Fruit fly (Drosophila melanogaster) whole organism, embryonic: Measurements from ENCODE around the gene Ufsp2.
A peak's percentile ranks its signal among the peaks of the same experiment; 100 is the strongest.

ENCODE experiments used
- Ada2b ChIP-seq: fragments of 200-800 bp; sonication (Bioruptor generic); IDR thresholded peaks from 2 replicates; pipeline ENCODE4 v1.3.6; 2022; ENCODE audit warnings: missing biosample characterization, missing genetic modification characterization
- Bdp1 ChIP-seq: fragments of 200-800 bp; sonication (Bioruptor generic); optimal IDR thresholded peaks from 3 replicates; lab custom pipeline; 2016; ENCODE audit warnings: missing biosample characterization, missing genetic modification characterization
- CG10274 ChIP-seq: fragments of 200-800 bp; sonication (Bioruptor generic); optimal IDR thresholded peaks from 3 replicates; lab custom pipeline; 2017; ENCODE audit warnings: missing biosample characterization, mild to moderate bottlenecking, missing genetic modification characterization
- CG10543 ChIP-seq: fragments of 200-800 bp; sonication (Bioruptor generic); optimal IDR thresholded peaks from 3 replicates; lab custom pipeline; 2017; ENCODE audit warnings: missing biosample characterization, mild to moderate bottlenecking, missing genetic modification characterization, moderate library complexity
- CG13123 ChIP-seq: fragments of 200-800 bp; sonication (Bioruptor generic); optimal IDR thresholded peaks from 2 replicates; lab custom pipeline; 2016; ENCODE audit warnings: missing biosample characterization, missing genetic modification characterization
- CG18476 ChIP-seq: fragments of 200-800 bp; sonication (Bioruptor generic); optimal IDR thresholded peaks from 2 replicates; lab custom pipeline; 2016; ENCODE audit warnings: missing biosample characterization, mild to moderate bottlenecking, missing genetic modification characterization
- CG2678 ChIP-seq: fragments of 200-800 bp; sonication (Bioruptor generic); optimal IDR thresholded peaks from 3 replicates; lab custom pipeline; 2019; ENCODE audit warnings: missing biosample characterization, mild to moderate bottlenecking, missing genetic modification characterization, moderate library complexity
- CG30431 ChIP-seq: fragments of 200-800 bp; sonication (Bioruptor generic); optimal IDR thresholded peaks from 2 replicates; lab custom pipeline; 2017; ENCODE audit warnings: missing biosample characterization, missing genetic modification characterization
- CG4360 ChIP-seq: fragments of 200-800 bp; sonication (Bioruptor generic); IDR thresholded peaks from 2 replicates; pipeline ENCODE4 v1.3.6; 2022; ENCODE audit warnings: missing biosample characterization, missing genetic modification characterization
- CG5245 ChIP-seq: fragments of 200-800 bp; sonication (Bioruptor generic); optimal IDR thresholded peaks from 3 replicates; lab custom pipeline; 2016; ENCODE audit warnings: missing biosample characterization, missing genetic modification characterization
- CG6272 ChIP-seq: fragments of 200-800 bp; sonication (Bioruptor generic); IDR thresholded peaks from 2 replicates; pipeline ENCODE4 v1.3.6; 2022; ENCODE audit warnings: missing biosample characterization, missing genetic modification characterization
- CG6683 ChIP-seq: fragments of 200-800 bp; sonication (Bioruptor generic); optimal IDR thresholded peaks from 2 replicates; lab custom pipeline; 2017; ENCODE audit warnings: missing biosample characterization, mild to moderate bottlenecking, missing genetic modification characterization, missing genetic modification reagents
- CG7963 ChIP-seq: fragments of 200-800 bp; sonication (Bioruptor generic); IDR thresholded peaks from 3 replicates; pipeline ENCODE4 v1.3.6; 2022; ENCODE audit warnings: missing biosample characterization, missing genetic modification characterization; ENCODE audit not compliant: partially characterized antibody
- CG9215 ChIP-seq: fragments of 200-800 bp; sonication (Bioruptor generic); IDR thresholded peaks from 2 replicates; pipeline ENCODE4 v1.3.6; 2022; ENCODE audit warnings: missing biosample characterization, missing genetic modification characterization
- CG9727 ChIP-seq: fragments of 200-800 bp; sonication (Bioruptor generic); optimal IDR thresholded peaks from 3 replicates; lab custom pipeline; 2017; ENCODE audit warnings: missing biosample characterization, mild to moderate bottlenecking, missing genetic modification characterization
- CG9876 ChIP-seq: fragments of 200-800 bp; sonication (Bioruptor generic); optimal IDR thresholded peaks from 2 replicates; lab custom pipeline; 2016; ENCODE audit warnings: missing biosample characterization, missing genetic modification characterization
- CHES-1-like ChIP-seq: fragments of 200-800 bp; sonication (Bioruptor generic); optimal IDR thresholded peaks from 2 replicates; lab custom pipeline; 2016; ENCODE audit warnings: missing biosample characterization, missing genetic modification characterization
- CkIIα-i1 ChIP-seq: fragments of 200-800 bp; sonication (Bioruptor generic); IDR thresholded peaks from 2 replicates; pipeline ENCODE4 v1.3.6; 2022; ENCODE audit warnings: missing biosample characterization, missing genetic modification characterization
- Dek ChIP-seq: fragments of 200-800 bp; sonication (Bioruptor generic); optimal IDR thresholded peaks from 3 replicates; lab custom pipeline; 2019; ENCODE audit warnings: missing biosample characterization, mild to moderate bottlenecking, missing genetic modification characterization, moderate library complexity
- Doc3 ChIP-seq: fragments of 200-800 bp; sonication (Bioruptor generic); IDR thresholded peaks from 3 replicates; pipeline ENCODE4 v1.3.6; 2022; ENCODE audit warnings: missing biosample characterization, missing genetic modification characterization; ENCODE audit not compliant: partially characterized antibody
- H15 ChIP-seq: fragments of 200-800 bp; sonication (Bioruptor generic); IDR thresholded peaks from 3 replicates; pipeline ENCODE4 v1.3.6; 2022; ENCODE audit warnings: missing biosample characterization, missing genetic modification characterization
- Hmr ChIP-seq: fragments of 200-800 bp; sonication (Bioruptor generic); optimal IDR thresholded peaks from 3 replicates; lab custom pipeline; 2017; ENCODE audit warnings: mild to moderate bottlenecking, missing biosample characterization, missing genetic modification reagents, missing genetic modification characterization
- Hr78 ChIP-seq, 2 experiments: fragments of 200-800 bp in 1 of 2; fragments of >200 bp in 1 of 2; sonication (Bioruptor generic) in 1 of 2; optimal IDR thresholded peaks; 2 replicates each; lab custom pipeline; 2017 to 2019; ENCODE audit warnings: missing biosample characterization in 2 of 2, missing genetic modification characterization in 2 of 2, mild to moderate bottlenecking in 1 of 2, moderate library complexity in 1 of 2
- MTF-1 ChIP-seq: fragments of 200-800 bp; sonication (Bioruptor generic); optimal IDR thresholded peaks from 2 replicates; lab custom pipeline; 2018; ENCODE audit warnings: missing biosample characterization, mild to moderate bottlenecking, missing genetic modification characterization, borderline replicate concordance
- Mes4 ChIP-seq: fragments of 200-800 bp; sonication (Bioruptor generic); optimal IDR thresholded peaks from 2 replicates; lab custom pipeline; 2016; ENCODE audit warnings: missing biosample characterization, missing genetic modification characterization
- Nf-YC ChIP-seq: fragments of 200-800 bp; optimal IDR thresholded peaks from 3 replicates; lab custom pipeline; 2019; ENCODE audit warnings: missing biosample characterization, mild to moderate bottlenecking, missing genetic modification characterization, moderate library complexity
- Optix ChIP-seq: fragments of 200-800 bp; sonication (Bioruptor generic); IDR thresholded peaks from 3 replicates; pipeline ENCODE4 v1.3.6; 2022; ENCODE audit warnings: missing biosample characterization, missing genetic modification characterization
- Pdp1 ChIP-seq, 2 experiments: fragments of 200-800 bp; sonication (Bioruptor generic); optimal IDR thresholded peaks; 3 replicates each; lab custom pipeline; 2016; ENCODE audit warnings: missing biosample characterization in 2 of 2, missing genetic modification characterization in 2 of 2, mild to moderate bottlenecking in 1 of 2, moderate library complexity in 1 of 2
- Sry-β ChIP-seq: fragments of 200-800 bp; sonication (Bioruptor generic); optimal IDR thresholded peaks from 2 replicates; lab custom pipeline; 2018; ENCODE audit warnings: missing biosample characterization, mild to moderate bottlenecking, missing genetic modification characterization, moderate library complexity
- Sry-δ ChIP-seq: fragments of 200-800 bp; sonication (Bioruptor generic); optimal IDR thresholded peaks from 2 replicates; lab custom pipeline; 2016; ENCODE audit warnings: missing biosample characterization, missing genetic modification characterization
- Trl ChIP-seq, 3 experiments: fragments of >200 bp in 2 of 3; fragments of 200-800 bp in 1 of 3; sonication (Bioruptor generic) in 1 of 3; optimal IDR thresholded peaks; 2 replicates in 1 of 3; 3 replicates in 2 of 3; lab custom pipeline; 2016 to 2017; ENCODE audit warnings: missing biosample characterization in 1 of 3, missing genetic modification characterization in 1 of 3
- Usf ChIP-seq: fragments of 200-800 bp; sonication (Bioruptor generic); optimal IDR thresholded peaks from 2 replicates; lab custom pipeline; 2017; ENCODE audit warnings: missing genotype, missing biosample characterization, missing genetic modification characterization
- btn ChIP-seq: fragments of 200-800 bp; sonication (Bioruptor generic); optimal IDR thresholded peaks from 2 replicates; lab custom pipeline; 2016; ENCODE audit warnings: missing biosample characterization, missing genetic modification characterization
- cas ChIP-seq: fragments of 200-800 bp; sonication (Bioruptor generic); IDR thresholded peaks from 2 replicates; pipeline ENCODE4 v1.3.6; 2022; ENCODE audit warnings: missing biosample characterization, missing genetic modification characterization
- cg ChIP-seq: fragments of 200-800 bp; sonication (Bioruptor generic); optimal IDR thresholded peaks from 3 replicates; lab custom pipeline; 2019; ENCODE audit warnings: missing biosample characterization, mild to moderate bottlenecking, missing genetic modification characterization, moderate library complexity
- ci ChIP-seq: fragments of 200-800 bp; sonication (Bioruptor generic); IDR thresholded peaks from 3 replicates; pipeline ENCODE4 v1.3.6; 2022; ENCODE audit warnings: missing biosample characterization, missing genetic modification characterization
- croc ChIP-seq: fragments of 200-800 bp; sonication (Bioruptor generic); conservative IDR thresholded peaks from 3 replicates; pipeline ENCODE4 v1.3.6; 2022; ENCODE audit warnings: missing biosample characterization, missing genetic modification characterization
- dati ChIP-seq: fragments of 200-800 bp; sonication (Bioruptor generic); IDR thresholded peaks from 2 replicates; pipeline ENCODE4 v1.3.6; 2022; ENCODE audit warnings: missing biosample characterization, missing genetic modification characterization
- gcm ChIP-seq: fragments of 200-800 bp; sonication (Bioruptor generic); optimal IDR thresholded peaks from 2 replicates; lab custom pipeline; 2019; ENCODE audit warnings: missing biosample characterization, mild to moderate bottlenecking, missing genetic modification characterization, moderate library complexity
- hbn ChIP-seq: fragments of 200-800 bp; sonication (Bioruptor generic); IDR thresholded peaks from 2 replicates; pipeline ENCODE4 v1.3.6; 2022; ENCODE audit warnings: missing biosample characterization, missing genetic modification characterization; ENCODE audit not compliant: partially characterized antibody
- kah ChIP-seq: fragments of 200-800 bp; sonication (Bioruptor generic); optimal IDR thresholded peaks from 2 replicates; lab custom pipeline; 2018; ENCODE audit warnings: missing biosample characterization, mild to moderate bottlenecking, missing genetic modification characterization
- lab ChIP-seq: fragments of 200-800 bp; sonication (Bioruptor generic); optimal IDR thresholded peaks from 3 replicates; lab custom pipeline; 2017; ENCODE audit warnings: missing biosample characterization, missing genetic modification characterization, mild to moderate bottlenecking, moderate library complexity, missing genetic modification reagents
- org-1 ChIP-seq: fragments of 200-800 bp; sonication (Bioruptor generic); optimal IDR thresholded peaks from 2 replicates; lab custom pipeline; 2017; ENCODE audit warnings: missing biosample characterization, missing genetic modification characterization
- otp ChIP-seq: fragments of 200-800 bp; sonication (Bioruptor generic); IDR thresholded peaks from 3 replicates; pipeline ENCODE4, ENCODE4 v1.3.6; 2022; ENCODE audit warnings: missing biosample characterization, missing genetic modification characterization
- pnt ChIP-seq: fragments of 200-800 bp; sonication (Bioruptor generic); optimal IDR thresholded peaks from 3 replicates; lab custom pipeline; 2016; ENCODE audit warnings: missing biosample characterization, missing genetic modification characterization
- salm ChIP-seq: fragments of 200-800 bp; sonication (Bioruptor generic); optimal IDR thresholded peaks from 2 replicates; lab custom pipeline; 2018; ENCODE audit warnings: missing biosample characterization, mild to moderate bottlenecking, missing genetic modification characterization
- tin ChIP-seq: fragments of 200-800 bp; sonication (Bioruptor generic); optimal IDR thresholded peaks from 3 replicates; lab custom pipeline; 2016; ENCODE audit warnings: missing biosample characterization, missing genetic modification characterization
- tll ChIP-seq, 2 experiments: fragments of 200-800 bp in 1 of 2; fragments of >200 bp in 1 of 2; sonication (Bioruptor generic) in 1 of 2; optimal IDR thresholded peaks; 2 replicates each; lab custom pipeline; 2017 to 2019; ENCODE audit warnings: missing biosample characterization in 2 of 2, missing genetic modification characterization in 2 of 2, mild to moderate bottlenecking in 1 of 2, moderate library complexity in 1 of 2
- wor ChIP-seq: fragments of 200-800 bp; sonication (Bioruptor generic); IDR thresholded peaks from 2 replicates; pipeline ENCODE4 v1.3.6; 2022; ENCODE audit warnings: missing biosample characterization, missing genetic modification characterization

Ufsp2 gene

dm6 chr3L:15566484-15566955 lies 9.8 kb upstream of the Ufsp2 start (continued):
- peak; percentile 55 for TF ChIP-seq btn (GFP tag; lab: Kevin White, UChicago)
- no peak; the same call in 1 of the 2 replicates for TF ChIP-seq CG4360 (GFP tag; lab: Robert Waterston, UW)
- TF ChIP-seq Mes4 (GFP tag; lab: Kevin White, UChicago), result peak; percentile 75
- TF ChIP-seq Optix (GFP tag; lab: Robert Waterston, UW), result no peak
- no peak for TF ChIP-seq CG9876 (GFP tag; lab: Kevin White, UChicago)
- TF ChIP-seq Usf (GFP tag; lab: Kevin White, UChicago), result no peak
- no peak for TF ChIP-seq Sry-δ (GFP tag; lab: Kevin White, UChicago)
- TF ChIP-seq Ada2b (GFP tag; lab: Robert Waterston, UW), result no peak
- no peak for TF ChIP-seq CG2678
- peak; percentile 89 for TF ChIP-seq lab (GFP tag; lab: Kevin White, UChicago)
- peak in 1 of 2 experiments; percentile 36 for TF ChIP-seq tll (GFP tag; optimal IDR thresholded peaks at IDR 0.05; lab: Kevin White, UChicago)
- peak; percentile 68 for TF ChIP-seq CG9727 (GFP tag; lab: Kevin White, UChicago)
- no peak for TF ChIP-seq Nf-YC (tag; lab: Kevin White, UChicago)
- no peak for TF ChIP-seq tin (GFP tag; lab: Kevin White, UChicago)
- peak; percentile 91 for TF ChIP-seq Hmr (GFP tag; lab: Kevin White, UChicago)
- TF ChIP-seq Sry-β, result no peak
- TF ChIP-seq CG6683, result peak; percentile 42
- TF ChIP-seq CkIIα-i1 (GFP tag; lab: Robert Waterston, UW), result no peak
- no peak for TF ChIP-seq Doc3 (GFP tag; lab: Robert Waterston, UW)
- TF ChIP-seq Trl (optimal IDR thresholded peaks at IDR 0.05; lab: Kevin White, UChicago), result peak in 1 of 2 experiments; percentile 15
- TF ChIP-seq Trl (GFP tag; optimal IDR thresholded peaks at IDR 0.05; lab: Kevin White, UChicago), result peak; percentile 46
- TF ChIP-seq H15, result no peak
- peak; percentile 67 for TF ChIP-seq MTF-1 (GFP tag; lab: Kevin White, UChicago)
- peak; percentile 53 for TF ChIP-seq salm
- TF ChIP-seq Bdp1, result peak; percentile 3
- TF ChIP-seq hbn, result no peak
- no peak for TF ChIP-seq pnt
- TF ChIP-seq CG10274 (GFP tag; lab: Kevin White, UChicago), result peak; percentile 45
- peak; percentile 55 for TF ChIP-seq gcm (GFP tag; lab: Kevin White, UChicago)
- TF ChIP-seq kah, result peak; percentile 70
- TF ChIP-seq cas (GFP tag; lab: Robert Waterston, UW), result no peak
- no peak for TF ChIP-seq CG5245
- TF ChIP-seq otp (GFP tag; lab: Robert Waterston, UW), result peak; percentile 52; the same call in 1 of the 3 replicates
- TF ChIP-seq CG6272 (GFP tag; lab: Robert Waterston, UW), result no peak
- peak; percentile 84 for TF ChIP-seq org-1 (GFP tag; lab: Kevin White, UChicago)
- TF ChIP-seq CG18476 (GFP tag; lab: Kevin White, UChicago), result peak; percentile 51
- TF ChIP-seq Dek (tag; lab: Kevin White, UChicago), result peak; percentile 41
- TF ChIP-seq Pdp1 (GFP tag; optimal IDR thresholded peaks at IDR 0.05; lab: Kevin White, UChicago), result peak in 1 of 2 experiments; percentile 8
- TF ChIP-seq CG9215 (GFP tag; lab: Robert Waterston, UW), result no peak
- TF ChIP-seq CG10543 (GFP tag; lab: Kevin White, UChicago), result peak; percentile 98
- no peak for TF ChIP-seq wor (GFP tag; lab: Robert Waterston, UW)
- no peak for TF ChIP-seq dati (GFP tag; lab: Robert Waterston, UW)
- TF ChIP-seq CHES-1-like, result peak; percentile 87
- TF ChIP-seq ci, result peak; percentile 89
- peak; percentile 36 for TF ChIP-seq CG30431 (GFP tag; lab: Kevin White, UChicago)
- TF ChIP-seq cg (GFP tag; lab: Kevin White, UChicago), result peak; percentile 74
- peak; percentile 10 for TF ChIP-seq CG13123 (GFP tag; lab: Kevin White, UChicago)
- no peak for TF ChIP-seq CG7963 (GFP tag; lab: Robert Waterston, UW)
- TF ChIP-seq croc (GFP tag; lab: Robert Waterston, UW), result no peak
- TF ChIP-seq Hr78 (GFP tag; optimal IDR thresholded peaks at IDR 0.05; lab: Kevin White, UChicago), result no peak
